Fruit fly (Drosophila melanogaster): ENCODE results near the gene Pus1.
A peak's percentile ranks its signal among the peaks of the same experiment; 100 is the strongest.

Gene Pus1

dm6 chr3R:20551487-20552079 lies 40.9 kb downstream of the Pus1 start (continued):
- no peak for TF ChIP-seq CG10366 (GFP tag; IDR thresholded peaks at IDR 0.05)
- no peak for TF ChIP-seq CG7271 (tag; optimal IDR thresholded peaks at IDR 0.05)
- TF ChIP-seq tll (GFP tag; optimal IDR thresholded peaks at IDR 0.05), result peak in 1 of 2 experiments; percentile 74
- TF ChIP-seq D (optimal IDR thresholded peaks at IDR 0.05), result no peak
- no peak for TF ChIP-seq D (GFP tag; optimal IDR thresholded peaks at IDR 0.05)
- peak; percentile 21 for TF ChIP-seq CG15514 (GFP tag; optimal IDR thresholded peaks at IDR 0.05)
- TF ChIP-seq Med (GFP tag), result peak; percentile 45
- peak; percentile 48 for TF ChIP-seq onecut (GFP tag; IDR thresholded peaks at IDR 0.05)
- peak; percentile 24 for TF ChIP-seq wek (GFP tag; optimal IDR thresholded peaks at IDR 0.05)
- TF ChIP-seq jigr1 (GFP tag; IDR thresholded peaks at IDR 0.05), result no peak
- peak; percentile 18 for TF ChIP-seq nerfin-1 (tag; optimal IDR thresholded peaks at IDR 0.05)
- no peak for TF ChIP-seq CG5953 (GFP tag; IDR thresholded peaks at IDR 0.05)
- TF ChIP-seq pita (GFP tag; optimal IDR thresholded peaks at IDR 0.05), result peak; percentile 35
- TF ChIP-seq abd-A (tag; optimal IDR thresholded peaks at IDR 0.05), result peak; percentile 16
- 0 out of 2 replicates have a peak, but pooled peaks have one; percentile 15 for TF ChIP-seq tna (GFP tag; IDR thresholded peaks at IDR 0.05; ENCODE audit: partially characterized antibody)
- no peak for TF ChIP-seq CG18764 (GFP tag; optimal IDR thresholded peaks at IDR 0.05)
- no peak for TF ChIP-seq ase (GFP tag; IDR thresholded peaks at IDR 0.05)
- TF ChIP-seq CG5180 (GFP tag; optimal IDR thresholded peaks at IDR 0.05), result peak; percentile 22
- 0 out of 2 replicates have a peak, but pooled peaks have one; percentile 42 for TF ChIP-seq CG32767 (GFP tag; IDR thresholded peaks at IDR 0.05)
- peak; percentile 0 for TF ChIP-seq CG3281 (GFP tag; optimal IDR thresholded peaks at IDR 0.05)

DNA sequence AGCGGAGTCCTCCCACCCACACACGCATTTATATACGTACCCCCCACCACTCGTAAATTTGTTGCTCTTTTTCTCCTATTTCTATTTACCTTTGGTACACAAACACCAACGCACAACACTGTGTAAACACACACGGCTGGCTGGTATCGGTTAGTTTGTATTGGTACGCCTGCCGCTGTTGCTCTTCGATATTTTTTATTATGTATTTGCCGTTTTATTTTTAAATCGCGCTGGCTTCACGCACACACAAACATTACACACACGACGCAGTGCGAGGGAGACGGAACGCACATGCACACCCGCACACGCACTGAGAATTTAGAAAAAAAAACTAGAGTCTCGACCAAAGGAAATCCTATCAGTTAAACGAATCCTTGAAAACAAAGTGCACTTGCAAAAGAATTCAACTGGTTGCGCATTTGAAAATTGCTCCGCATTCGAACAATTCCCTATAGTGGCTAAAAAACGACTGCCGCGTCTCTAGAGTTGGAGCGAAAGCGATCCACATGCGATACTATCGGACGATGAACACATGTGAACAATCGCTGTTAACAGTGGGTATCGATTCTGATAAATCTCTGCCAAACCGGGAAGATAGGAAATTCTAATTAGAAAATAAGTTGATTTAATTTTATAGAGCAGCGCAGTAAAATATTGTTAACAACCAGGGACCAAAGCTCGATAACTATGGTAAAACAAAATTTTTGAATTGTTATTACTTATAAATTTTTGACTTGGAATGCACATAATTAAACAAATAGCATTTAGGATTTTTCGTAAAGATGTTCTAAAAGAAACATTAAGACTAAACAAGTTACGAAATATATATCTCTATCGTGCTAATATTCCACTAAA lies 41.6 kb downstream of the Pus1 start:
- TF ChIP-seq NFAT (GFP tag; IDR thresholded peaks at IDR 0.05) (peak; percentile 11; the same call in 1 of the 2 replicates), stwl (tag; optimal IDR thresholded peaks at IDR 0.05) (peak; percentile 29), tio (GFP tag; optimal IDR thresholded peaks at IDR 0.05) (no peak), lilli (GFP tag; optimal IDR thresholded peaks at IDR 0.05) (no peak), Elba2 (GFP tag; optimal IDR thresholded peaks at IDR 0.05) (no peak), CG1603 (tag; optimal IDR thresholded peaks at IDR 0.05) (peak; percentile 70), CG18619 (GFP tag; optimal IDR thresholded peaks at IDR 0.05) (peak; percentile 50), E2f1 (GFP tag; IDR thresholded peaks at IDR 0.05) (0 out of 2 replicates have a peak, but pooled peaks have one; percentile 5), Kr (GFP tag; optimal IDR thresholded peaks at IDR 0.05) (peak; percentile 96), CG2875 (GFP tag; optimal IDR thresholded peaks at IDR 0.05) (peak; percentile 90), odd (GFP tag; optimal IDR thresholded peaks at IDR 0.05) (peak; percentile 87), Sox100B (GFP tag; optimal IDR thresholded peaks at IDR 0.05) (peak; percentile 67), cad (GFP tag; optimal IDR thresholded peaks at IDR 0.05) (no peak), CG2129 (GFP tag; IDR thresholded peaks at IDR 0.05; ENCODE audit: partially characterized antibody) (peak; percentile 80), CG34376 (GFP tag; optimal IDR thresholded peaks at IDR 0.05) (peak; percentile 85), nerfin-2 (GFP tag; IDR thresholded peaks at IDR 0.05; ENCODE audit: partially characterized antibody) (peak; percentile 92), CG9797 (GFP tag; optimal IDR thresholded peaks at IDR 0.05) (peak; percentile 28), CG18764 (GFP tag; optimal IDR thresholded peaks at IDR 0.05) (peak; percentile 49), sd (tag; optimal IDR thresholded peaks at IDR 0.05) (peak; percentile 49), dm (GFP tag; optimal IDR thresholded peaks at IDR 0.05) (peak; percentile 53), CG12391 (tag; optimal IDR thresholded peaks at IDR 0.05) (peak; percentile 1), CG17568 (GFP tag; optimal IDR thresholded peaks at IDR 0.05) (peak; percentile 95), z (GFP tag; IDR thresholded peaks at IDR 0.05) (no peak), Six4 (GFP tag; optimal IDR thresholded peaks at IDR 0.05) (peak; percentile 65), Drgx (GFP tag; IDR thresholded peaks at IDR 0.05) (peak; percentile 27), nau (GFP tag; optimal IDR thresholded peaks at IDR 0.05) (peak; percentile 91), CG2712 (tag; optimal IDR thresholded peaks at IDR 0.05) (peak; percentile 40), CG4360 (GFP tag; IDR thresholded peaks at IDR 0.05) (no peak; the same call in 1 of the 2 replicates)

Data from whole organism, embryonic.